Worm (Caenorhabditis elegans): ENCODE measurements around the gene W06F12.3.

- TF ChIP-seq nfya-2 (GFP tag; IDR thresholded peaks at IDR 0.05) (no peak), lir-1 (GFP tag; conservative IDR thresholded peaks at IDR 0.05) (no peak), ama-1 (optimal IDR thresholded peaks at IDR 0.05) (no peak), ama-1 (GFP tag; optimal IDR thresholded peaks at IDR 0.05) (no peak), snpc-4 (GFP tag; optimal IDR thresholded peaks at IDR 0.05) (no peak), snpc-4 (tag; optimal IDR thresholded peaks at IDR 0.05) (no peak), egl-44 (GFP tag; IDR thresholded peaks at IDR 0.05) (no peak), tbx-9 (tag; optimal IDR thresholded peaks at IDR 0.05; ENCODE audit: borderline replicate concordance) (no peak), hsf-1 (GFP tag; IDR thresholded peaks at IDR 0.05) (no peak), ets-4 (GFP tag; optimal IDR thresholded peaks at IDR 0.05) (no peak)
These were observed 16.3 kb upstream of the W06F12.3 start for ce11 chrIII:13718403-13718969.

Data from whole organism, young adult.